Worm (Caenorhabditis elegans) whole organism, mixed stage, embryonic: ENCODE measurements around the gene str-175.

Experiments
- blmp-1 ChIP-seq: fragments of 150-350 bp; optimal IDR thresholded peaks from 2 replicates; lab custom pipeline; 2014; ENCODE audit warnings: missing biosample characterization, missing genetic modification characterization
- elt-1 ChIP-seq: sonication (generic microtip); optimal IDR thresholded peaks from 2 replicates; lab custom pipeline; 2017; ENCODE audit warnings: missing genetic modification characterization, mild to moderate bottlenecking, missing compliant biosample characterization, antibody characterized with exemption, moderate library complexity, borderline replicate concordance; ENCODE audit not compliant: insufficient read depth
- elt-3 ChIP-seq: fragments of 150-350 bp; optimal IDR thresholded peaks from 2 replicates; lab custom pipeline; 2014; ENCODE audit warnings: missing biosample characterization, missing genetic modification characterization
- lin-13 ChIP-seq: fragments of 150-350 bp; optimal IDR thresholded peaks from 2 replicates; lab custom pipeline; 2014; ENCODE audit warnings: missing biosample characterization, missing genetic modification characterization
- lsy-2 ChIP-seq: fragments of 150-350 bp; optimal IDR thresholded peaks from 2 replicates; lab custom pipeline; 2014; ENCODE audit warnings: missing biosample characterization, missing genetic modification characterization
- nhr-28 ChIP-seq: fragments of 150-350 bp; optimal IDR thresholded peaks from 2 replicates; lab custom pipeline; 2014; ENCODE audit warnings: missing biosample characterization, missing genetic modification characterization
- snpc-4 ChIP-seq: fragments of 150-350 bp; optimal IDR thresholded peaks from 2 replicates; lab custom pipeline; 2014; ENCODE audit warnings: missing biosample characterization, missing genetic modification characterization
- unc-120 ChIP-seq: sonication (generic microtip); optimal IDR thresholded peaks from 2 replicates; lab custom pipeline; 2017; ENCODE audit warnings: missing genetic modification characterization, missing compliant biosample characterization; ENCODE audit not compliant: poor library complexity, severe bottlenecking
- unc-39 ChIP-seq: fragments of 150-350 bp; optimal IDR thresholded peaks from 2 replicates; lab custom pipeline; 2014; ENCODE audit warnings: missing biosample characterization, missing genetic modification characterization
- unc-62 ChIP-seq: fragments of 150-350 bp; optimal IDR thresholded peaks from 2 replicates; lab custom pipeline; 2014; ENCODE audit warnings: missing biosample characterization, missing genetic modification reagents, missing genetic modification characterization

- TF ChIP-seq snpc-4 (tag; lab: Kevin White, UChicago): no peak
- TF ChIP-seq elt-3 (tag; lab: Kevin White, UChicago): no peak
- TF ChIP-seq nhr-28: no peak
- TF ChIP-seq unc-62 (GFP tag; lab: Kevin White, UChicago): no peak
- no peak for TF ChIP-seq lsy-2 (tag; lab: Kevin White, UChicago)
- TF ChIP-seq elt-1 (tag; lab: Kevin White, UChicago): no peak
- TF ChIP-seq blmp-1 (tag; lab: Kevin White, UChicago): no peak
- TF ChIP-seq lin-13 (tag; lab: Kevin White, UChicago): no peak
- TF ChIP-seq unc-120 (tag; lab: Kevin White, UChicago): no peak
- TF ChIP-seq unc-39 (tag; lab: Kevin White, UChicago): no peak
Measured at ce11 chrIV:4870546-4870945, at the start of gene str-175.
